Worm (Caenorhabditis elegans): Measurements from ENCODE around the gene ZC477.4.

ZC477.4 gene

ce11 chrIV:7098509-7099065, at the start of gene ZC477.4:
Gene ZC477.4 (minus strand): TSS chrIV:7098784.
- TF ChIP-seq hlh-11 (tag; optimal IDR thresholded peaks at IDR 0.05) (peak; percentile 52), nhr-11 (tag; optimal IDR thresholded peaks at IDR 0.05) (peak; percentile 39), set-16 (GFP tag; IDR thresholded peaks at IDR 0.05) (peak; percentile 53), nhr-10 (tag; optimal IDR thresholded peaks at IDR 0.05) (no peak), zag-1 (tag; optimal IDR thresholded peaks at IDR 0.05) (no peak), daf-16 (GFP tag; optimal IDR thresholded peaks at IDR 0.05) (peak in 1 of 2 experiments; percentile 68), daf-16 (tag; optimal IDR thresholded peaks at IDR 0.05) (no peak), mxl-3 (GFP tag; optimal IDR thresholded peaks at IDR 0.05) (peak; percentile 4), unc-62 (GFP tag; optimal IDR thresholded peaks at IDR 0.05 in 1 of 2) (peak in 1 of 2 experiments; percentile 41), unc-62 (tag; optimal IDR thresholded peaks at IDR 0.05) (no peak)

- peak; percentile 69 for TF ChIP-seq hlh-11 (tag; optimal IDR thresholded peaks at IDR 0.05)
- TF ChIP-seq mep-1 (tag; optimal IDR thresholded peaks at IDR 0.05): peak; percentile 38
- no peak for TF ChIP-seq zip-11 (GFP tag; IDR thresholded peaks at IDR 0.05)
- TF ChIP-seq lin-38 (GFP tag; IDR thresholded peaks at IDR 0.05): peak; percentile 29; the same call in 1 of the 2 replicates
- TF ChIP-seq ces-1 (GFP tag; optimal IDR thresholded peaks at IDR 0.05): no peak
- no peak for TF ChIP-seq D1046.2 (GFP tag; IDR thresholded peaks at IDR 0.05)
- TF ChIP-seq dve-1 (tag; optimal IDR thresholded peaks at IDR 0.05; ENCODE audit: insufficient read depth): peak; percentile 25
- no peak for TF ChIP-seq lin-1 (GFP tag; IDR thresholded peaks at IDR 0.05)
- TF ChIP-seq fkh-10 (GFP tag; optimal IDR thresholded peaks at IDR 0.05): peak; percentile 15
- peak; percentile 13 for TF ChIP-seq rbr-2 (tag; optimal IDR thresholded peaks at IDR 0.05)
- TF ChIP-seq mes-2 (tag; optimal IDR thresholded peaks at IDR 0.05; ENCODE audit: poor library complexity, severe bottlenecking): peak; percentile 6
- no peak for TF ChIP-seq daf-16 (GFP tag; optimal IDR thresholded peaks at IDR 0.05)
- TF ChIP-seq daf-16 (tag; optimal IDR thresholded peaks at IDR 0.05): peak; percentile 75
- TF ChIP-seq lsy-2 (tag; optimal IDR thresholded peaks at IDR 0.05): peak in 1 of 2 experiments; percentile 64
- TF ChIP-seq nhr-77 (tag; optimal IDR thresholded peaks at IDR 0.05): peak; percentile 6
- TF ChIP-seq nhr-28 (tag; optimal IDR thresholded peaks at IDR 0.05): peak; percentile 57
- peak; percentile 73 for TF ChIP-seq hlh-30 (tag; optimal IDR thresholded peaks at IDR 0.05; ENCODE audit: insufficient read depth)
These were observed 49.1 kb upstream of the ZC477.4 start for ce11 chrIV:7147722-7148121.

ce11 chrIV:7144670-7145257, 46.2 kb upstream of the ZC477.4 start, which contains the start of gene hecd-1:
Gene hecd-1 (minus strand): TSS chrIV:7144720.
- TF ChIP-seq lin-38 (GFP tag; IDR thresholded peaks at IDR 0.05): peak; percentile 68
- peak; percentile 13 for TF ChIP-seq mes-2 (tag; optimal IDR thresholded peaks at IDR 0.05; ENCODE audit: poor library complexity, severe bottlenecking)
- TF ChIP-seq zip-2 (tag; optimal IDR thresholded peaks at IDR 0.05): no peak
- TF ChIP-seq dmd-6 (GFP tag; IDR thresholded peaks at IDR 0.05): no peak
- no peak for TF ChIP-seq vab-7 (GFP tag; IDR thresholded peaks at IDR 0.05)
- TF ChIP-seq lin-39 (tag; optimal IDR thresholded peaks at IDR 0.05): no peak
- peak; percentile 40 for TF ChIP-seq nhr-28 (tag; optimal IDR thresholded peaks at IDR 0.05)
- no peak for TF ChIP-seq lin-15B (tag; optimal IDR thresholded peaks at IDR 0.05)
- TF ChIP-seq zag-1 (tag; optimal IDR thresholded peaks at IDR 0.05): no peak
- TF ChIP-seq nhr-48 (tag; optimal IDR thresholded peaks at IDR 0.05): no peak
- TF ChIP-seq hlh-30 (tag; optimal IDR thresholded peaks at IDR 0.05; ENCODE audit: insufficient read depth): peak; percentile 79
- no peak for TF ChIP-seq daf-8 (GFP tag; IDR thresholded peaks at IDR 0.05)
- peak; percentile 79 for TF ChIP-seq aha-1 (tag)
- TF ChIP-seq nhr-6 (tag; optimal IDR thresholded peaks at IDR 0.05): no peak
- TF ChIP-seq aly-2 (tag; optimal IDR thresholded peaks at IDR 0.05): no peak
- peak; percentile 23 for TF ChIP-seq mep-1 (tag; optimal IDR thresholded peaks at IDR 0.05)
- no peak for TF ChIP-seq T20F7.1 (GFP tag; optimal IDR thresholded peaks at IDR 0.05)
- no peak for TF ChIP-seq spr-1 (tag; optimal IDR thresholded peaks at IDR 0.05)
- TF ChIP-seq hlh-11 (tag; optimal IDR thresholded peaks at IDR 0.05): peak; percentile 14
- no peak for TF ChIP-seq rbr-2 (tag; optimal IDR thresholded peaks at IDR 0.05)
- TF ChIP-seq lsy-2 (tag; optimal IDR thresholded peaks at IDR 0.05): peak in 1 of 2 experiments; percentile 56
- no peak for TF ChIP-seq cey-2 (tag; optimal IDR thresholded peaks at IDR 0.05; ENCODE audit: borderline replicate concordance, insufficient read depth)
- TF ChIP-seq unc-39 (tag; optimal IDR thresholded peaks at IDR 0.05): no peak
- TF ChIP-seq nhr-102 (tag; optimal IDR thresholded peaks at IDR 0.05): no peak
- no peak for TF ChIP-seq nhr-11 (tag; optimal IDR thresholded peaks at IDR 0.05)
- no peak for TF ChIP-seq ztf-11 (tag; optimal IDR thresholded peaks at IDR 0.05)
- peak; percentile 16 for TF ChIP-seq dve-1 (tag; optimal IDR thresholded peaks at IDR 0.05; ENCODE audit: insufficient read depth)
- no peak for TF ChIP-seq snpc-4 (tag; optimal IDR thresholded peaks at IDR 0.05)
- TF ChIP-seq egl-43 (GFP tag; IDR thresholded peaks at IDR 0.05): no peak
- TF ChIP-seq mxl-3 (GFP tag; optimal IDR thresholded peaks at IDR 0.05): peak; percentile 37
- no peak for TF ChIP-seq lir-3 (tag; optimal IDR thresholded peaks at IDR 0.05)
- TF ChIP-seq pha-4 (GFP tag; IDR thresholded peaks at IDR 0.05): no peak
- no peak for TF ChIP-seq pha-4 (tag; optimal IDR thresholded peaks at IDR 0.05)
- TF ChIP-seq dpl-1 (GFP tag; optimal IDR thresholded peaks at IDR 0.05): peak; percentile 20

All from whole organism, L4 larva.